Worm (Caenorhabditis elegans) whole organism, young adult: ENCODE measurements around the gene twk-21.
A peak's percentile ranks its signal among the peaks of the same experiment; 100 is the strongest.

Experiments
- B0035.1 ChIP-seq: sonication (generic microtip); optimal IDR thresholded peaks from 2 replicates; lab custom pipeline; 2016; ENCODE audit warnings: missing genetic modification characterization, mild to moderate bottlenecking, missing compliant biosample characterization, missing genotype, missing genetic modification reagents
- B0261.1 ChIP-seq: sonication (generic microtip); optimal IDR thresholded peaks from 2 replicates; lab custom pipeline; 2016; ENCODE audit warnings: mild to moderate bottlenecking, missing genetic modification characterization, moderate library complexity, missing compliant biosample characterization
- B0336.3 ChIP-seq: fragments of 200-800 bp; sonication (Bioruptor generic); IDR thresholded peaks from 2 replicates; pipeline ENCODE4 v1.3.6; 2022; ENCODE audit warnings: missing genetic modification characterization, missing compliant biosample characterization
- C17E4.6 ChIP-seq: fragments of 200-800 bp; sonication (Bioruptor generic); IDR thresholded peaks from 2 replicates; pipeline ENCODE4 v1.3.6; 2022; ENCODE audit warnings: missing genetic modification reagents, missing genetic modification characterization, missing compliant biosample characterization
- D2030.7 ChIP-seq: fragments of 200-800 bp; sonication (Bioruptor generic); IDR thresholded peaks from 2 replicates; pipeline ENCODE4 v1.3.6; 2022; ENCODE audit warnings: missing genetic modification reagents, missing genetic modification characterization, missing compliant biosample characterization
- F10E7.11 ChIP-seq: sonication (generic microtip); optimal IDR thresholded peaks from 2 replicates; lab custom pipeline; 2017; ENCODE audit warnings: mild to moderate bottlenecking, missing genetic modification characterization, moderate library complexity, missing compliant biosample characterization
- F37B4.10 ChIP-seq: fragments of 200-800 bp; sonication (Bioruptor generic); IDR thresholded peaks from 2 replicates; pipeline ENCODE4 v1.3.6; 2022; ENCODE audit warnings: missing genetic modification characterization, missing compliant biosample characterization
- F49E8.2 ChIP-seq: sonication (generic microtip); optimal IDR thresholded peaks from 3 replicates; lab custom pipeline; 2017; ENCODE audit warnings: missing genetic modification characterization, mild to moderate bottlenecking, missing compliant biosample characterization, antibody characterized with exemption, moderate library complexity; ENCODE audit not compliant: insufficient read depth
- F57C9.4 ChIP-seq: sonication (generic microtip); optimal IDR thresholded peaks from 2 replicates; lab custom pipeline; 2017; ENCODE audit warnings: mild to moderate bottlenecking, missing genetic modification characterization, missing compliant biosample characterization
- T07F8.4 ChIP-seq: sonication (generic microtip); optimal IDR thresholded peaks from 2 replicates; lab custom pipeline; 2016; ENCODE audit warnings: mild to moderate bottlenecking, missing genetic modification characterization, moderate library complexity, missing compliant biosample characterization
- T26A5.8 ChIP-seq: sonication (generic microtip); optimal IDR thresholded peaks from 2 replicates; lab custom pipeline; 2016; ENCODE audit warnings: missing genetic modification characterization, missing compliant biosample characterization
- Y53F4B.3 ChIP-seq: fragments of 200-800 bp; sonication (Bioruptor generic); IDR thresholded peaks from 2 replicates; pipeline ENCODE4 v1.3.6; 2022; ENCODE audit warnings: missing genetic modification reagents, missing genetic modification characterization, missing compliant biosample characterization
- ZK185.1 ChIP-seq: sonication (generic microtip); optimal IDR thresholded peaks from 2 replicates; lab custom pipeline; 2016; ENCODE audit warnings: mild to moderate bottlenecking, missing genetic modification characterization, missing compliant biosample characterization; ENCODE audit not compliant: poor library complexity, severe bottlenecking
- akir-1 ChIP-seq: fragments of 200-800 bp; sonication (Bioruptor generic); optimal IDR thresholded peaks from 2 replicates; lab custom pipeline; 2018; ENCODE audit warnings: mild to moderate bottlenecking, missing genetic modification characterization, moderate library complexity, missing compliant biosample characterization
- ama-1 ChIP-seq, 3 experiments: fragments of 150-350 bp in 1 of 3; sonication (generic microtip) in 2 of 3; optimal IDR thresholded peaks; 2 replicates each; lab custom pipeline; 2014 to 2018; ENCODE audit warnings: missing biosample characterization in 2 of 3, missing genetic modification characterization in 2 of 3, missing genetic modification reagents in 2 of 3
- aptf-3 ChIP-seq: fragments of 200-800 bp; sonication (Bioruptor generic); IDR thresholded peaks from 2 replicates; pipeline ENCODE4 v1.3.6; 2022; ENCODE audit warnings: missing genetic modification characterization, missing compliant biosample characterization
- athp-1 ChIP-seq: sonication (generic microtip); optimal IDR thresholded peaks from 2 replicates; lab custom pipeline; 2017; ENCODE audit warnings: mild to moderate bottlenecking, missing genetic modification characterization, missing compliant biosample characterization
- bed-1 ChIP-seq: fragments of 200-800 bp; sonication (Bioruptor generic); IDR thresholded peaks from 2 replicates; pipeline ENCODE4 v1.3.6; 2022; ENCODE audit warnings: missing genetic modification reagents, missing genetic modification characterization, missing compliant biosample characterization
- cebp-1 ChIP-seq, 2 experiments: fragments of 200-800 bp in 1 of 2; sonication (Bioruptor generic) in 1 of 2; sonication (generic microtip) in 1 of 2; IDR thresholded peaks in 1 of 2; optimal IDR thresholded peaks in 1 of 2; 2 replicates each; pipeline versions ENCODE4 v1.3.6 to Lab custom; 2017 to 2022; ENCODE audit warnings: missing compliant biosample characterization in 2 of 2, missing genetic modification characterization in 2 of 2, mild to moderate bottlenecking in 1 of 2, missing genetic modification reagents in 1 of 2, moderate library complexity in 1 of 2
- cebp-2 ChIP-seq: fragments of 200-800 bp; sonication (Bioruptor generic); IDR thresholded peaks from 2 replicates; pipeline ENCODE4 v1.3.6; 2022; ENCODE audit warnings: missing genetic modification characterization, missing compliant biosample characterization
- ceh-58 ChIP-seq: fragments of 200-800 bp; sonication (Bioruptor generic); IDR thresholded peaks from 2 replicates; pipeline ENCODE4 v1.3.6; 2022; ENCODE audit warnings: missing genetic modification characterization, missing compliant biosample characterization
- ceh-79 ChIP-seq: sonication (generic microtip); optimal IDR thresholded peaks from 2 replicates; lab custom pipeline; 2017; ENCODE audit warnings: mild to moderate bottlenecking, missing genetic modification characterization, missing compliant biosample characterization
- dox-1 ChIP-seq: fragments of 200-800 bp; sonication (Bioruptor generic); IDR thresholded peaks from 2 replicates; pipeline ENCODE4 v1.3.6; 2022; ENCODE audit warnings: missing genetic modification reagents, missing genetic modification characterization, missing compliant biosample characterization
- dpl-1 ChIP-seq: fragments of 150-350 bp; optimal IDR thresholded peaks from 2 replicates; lab custom pipeline; 2014; ENCODE audit warnings: missing biosample characterization, missing genetic modification reagents, missing genetic modification characterization
- efl-1 ChIP-seq: fragments of 150-350 bp; optimal IDR thresholded peaks from 2 replicates; lab custom pipeline; 2014; ENCODE audit warnings: missing biosample characterization, missing genetic modification reagents, missing genetic modification characterization
- egl-18 ChIP-seq: fragments of 200-800 bp; sonication (Bioruptor generic); IDR thresholded peaks from 2 replicates; pipeline ENCODE4 v1.3.6; 2022; ENCODE audit warnings: missing genetic modification reagents, missing genetic modification characterization, missing compliant biosample characterization
- egl-44 ChIP-seq: fragments of 200-800 bp; sonication (Bioruptor generic); IDR thresholded peaks from 2 replicates; pipeline ENCODE4 v1.3.6; 2022; ENCODE audit warnings: missing genetic modification reagents, missing genetic modification characterization, missing compliant biosample characterization
- egrh-3 ChIP-seq: fragments of 200-800 bp; sonication (Bioruptor generic); IDR thresholded peaks from 2 replicates; pipeline ENCODE4 v1.3.6; 2022; ENCODE audit warnings: missing genetic modification reagents, missing genetic modification characterization, missing compliant biosample characterization
- hmg-1.2 ChIP-seq: fragments of 200-800 bp; sonication (Bioruptor generic); IDR thresholded peaks from 2 replicates; pipeline ENCODE4 v1.3.6; 2022; ENCODE audit warnings: missing genetic modification reagents, missing genetic modification characterization, missing compliant biosample characterization
- hrde-1 ChIP-seq: sonication (generic microtip); optimal IDR thresholded peaks from 2 replicates; lab custom pipeline; 2016; ENCODE audit warnings: missing genetic modification characterization, mild to moderate bottlenecking, missing compliant biosample characterization, moderate library complexity, missing genotype, missing genetic modification reagents, borderline replicate concordance
- lin-26 ChIP-seq: fragments of 200-800 bp; sonication (Bioruptor generic); IDR thresholded peaks from 2 replicates; pipeline ENCODE4 v1.3.6; 2022; ENCODE audit warnings: missing genetic modification reagents, missing genetic modification characterization, missing compliant biosample characterization
- lin-40 ChIP-seq: sonication (generic microtip); optimal IDR thresholded peaks from 2 replicates; lab custom pipeline; 2016; ENCODE audit warnings: missing genetic modification characterization, mild to moderate bottlenecking, missing compliant biosample characterization, missing genotype, missing genetic modification reagents
- lin-54 ChIP-seq: fragments of 200-800 bp; sonication (Bioruptor generic); optimal IDR thresholded peaks from 2 replicates; lab custom pipeline; 2018; ENCODE audit warnings: mild to moderate bottlenecking, missing genetic modification characterization, missing compliant biosample characterization
- lir-1 ChIP-seq: fragments of 200-800 bp; sonication (Bioruptor generic); conservative IDR thresholded peaks from 2 replicates; pipeline ENCODE4 v1.3.6; 2022; ENCODE audit warnings: missing genetic modification reagents, missing genetic modification characterization, missing compliant biosample characterization
- lsy-27 ChIP-seq: sonication (generic microtip); optimal IDR thresholded peaks from 2 replicates; lab custom pipeline; 2017; ENCODE audit warnings: missing genetic modification characterization, mild to moderate bottlenecking, missing compliant biosample characterization, antibody characterized with exemption, missing genotype, borderline replicate concordance; ENCODE audit not compliant: insufficient read depth
- madf-10 ChIP-seq: sonication (generic microtip); optimal IDR thresholded peaks from 2 replicates; lab custom pipeline; 2016; ENCODE audit warnings: mild to moderate bottlenecking, missing genetic modification characterization, missing compliant biosample characterization
- mcd-1 ChIP-seq: fragments of 200-800 bp; sonication (Bioruptor generic); IDR thresholded peaks from 2 replicates; pipeline ENCODE4 v1.3.6; 2022; ENCODE audit warnings: missing genetic modification reagents, missing genetic modification characterization, missing compliant biosample characterization
- nfya-1 ChIP-seq: sonication (generic microtip); optimal IDR thresholded peaks from 2 replicates; lab custom pipeline; 2017; ENCODE audit warnings: antibody characterized with exemption, missing compliant biosample characterization, missing genetic modification characterization, borderline replicate concordance; ENCODE audit not compliant: insufficient read depth
- pbrm-1 ChIP-seq: fragments of 200-800 bp; sonication (Bioruptor generic); IDR thresholded peaks from 2 replicates; pipeline ENCODE4 v1.3.6; 2022; ENCODE audit warnings: missing genetic modification reagents, missing genetic modification characterization, missing compliant biosample characterization
- pha-4 ChIP-seq: fragments of 150-350 bp; sonication (generic microtip); optimal IDR thresholded peaks from 2 replicates; lab custom pipeline; 2014; ENCODE audit warnings: missing biosample characterization, missing genetic modification reagents, missing genetic modification characterization
- sea-2 ChIP-seq: fragments of 200-800 bp; sonication (Bioruptor generic); IDR thresholded peaks from 2 replicates; pipeline ENCODE4 v1.3.6; 2022; ENCODE audit warnings: missing genetic modification characterization, missing compliant biosample characterization
- snpc-3.4 ChIP-seq: sonication (generic microtip); optimal IDR thresholded peaks from 2 replicates; lab custom pipeline; 2017; ENCODE audit warnings: missing genetic modification characterization, mild to moderate bottlenecking, missing compliant biosample characterization, antibody characterized with exemption, moderate library complexity, missing genotype, missing genetic modification reagents
- xnd-1 ChIP-seq: sonication (generic microtip); optimal IDR thresholded peaks from 2 replicates; lab custom pipeline; 2016; ENCODE audit warnings: missing genotype, missing genetic modification reagents, missing genetic modification characterization, missing compliant biosample characterization
- zfh-2 ChIP-seq: fragments of 200-800 bp; sonication (Bioruptor generic); conservative IDR thresholded peaks from 2 replicates; pipeline ENCODE4 v1.3.6; 2022; ENCODE audit warnings: missing genetic modification reagents, missing genetic modification characterization, missing compliant biosample characterization
- ztf-18 ChIP-seq: sonication (generic microtip); optimal IDR thresholded peaks from 2 replicates; lab custom pipeline; 2016; ENCODE audit warnings: missing genotype, mild to moderate bottlenecking, missing genetic modification characterization, missing compliant biosample characterization
- ztf-22 ChIP-seq: fragments of 200-800 bp; sonication (Bioruptor generic); optimal IDR thresholded peaks from 2 replicates; lab custom pipeline; 2018; ENCODE audit warnings: mild to moderate bottlenecking, missing genetic modification characterization, moderate library complexity, missing compliant biosample characterization
- ztf-26 ChIP-seq: sonication (generic microtip); optimal IDR thresholded peaks from 2 replicates; lab custom pipeline; 2017; ENCODE audit warnings: missing genetic modification characterization, missing compliant biosample characterization
- ztf-6 ChIP-seq: fragments of 200-800 bp; sonication (Bioruptor generic); IDR thresholded peaks from 2 replicates; pipeline ENCODE4 v1.3.6; 2022; ENCODE audit warnings: missing genetic modification reagents, missing genetic modification characterization, missing compliant biosample characterization

The twk-21 gene

ce11 chrX:16271147-16271546 lies 28.5 kb upstream of the twk-21 start (continued):
- no peak for TF ChIP-seq ztf-22 (GFP tag; lab: Kevin White, UChicago)
- no peak for TF ChIP-seq nfya-1 (tag; lab: Kevin White, UChicago)
- no peak for TF ChIP-seq ztf-26
- peak; percentile 93 for TF ChIP-seq ZK185.1 (tag; lab: Kevin White, UChicago)
- no peak for TF ChIP-seq F49E8.2
- TF ChIP-seq ceh-79 (tag; lab: Kevin White, UChicago) = no peak
- TF ChIP-seq F37B4.10 (GFP tag; lab: Robert Waterston, UW) = no peak
- no peak for TF ChIP-seq T26A5.8
- no peak for TF ChIP-seq hrde-1 (tag; lab: Kevin White, UChicago)
- TF ChIP-seq xnd-1 = no peak
- peak; percentile 72 for TF ChIP-seq ztf-18 (tag; lab: Kevin White, UChicago)
- TF ChIP-seq efl-1 (GFP tag; lab: Kevin White, UChicago) = no peak
- no peak for TF ChIP-seq egl-18 (GFP tag; lab: Robert Waterston, UW)
- TF ChIP-seq ztf-6 (GFP tag; lab: Robert Waterston, UW) = no peak
- TF ChIP-seq lin-54 (GFP tag; lab: Kevin White, UChicago) = peak; percentile 24
- TF ChIP-seq zfh-2 = no peak
- TF ChIP-seq madf-10 = peak; percentile 60
- no peak for TF ChIP-seq lsy-27 (tag; lab: Kevin White, UChicago)
- peak; percentile 74 for TF ChIP-seq hmg-1.2 (GFP tag; lab: Robert Waterston, UW)
- TF ChIP-seq F57C9.4 = no peak
- no peak for TF ChIP-seq ama-1 (optimal IDR thresholded peaks at IDR 0.05; lab: Kevin White, UChicago)
- peak in 1 of 2 experiments; percentile 87 for TF ChIP-seq ama-1 (GFP tag; optimal IDR thresholded peaks at IDR 0.05; lab: Kevin White, UChicago)
- TF ChIP-seq pha-4 (tag; lab: Kevin White, UChicago) = no peak
- peak; percentile 70 for TF ChIP-seq Y53F4B.3 (GFP tag; lab: Robert Waterston, UW)
- no peak for TF ChIP-seq C17E4.6 (GFP tag; lab: Robert Waterston, UW)
- no peak for TF ChIP-seq akir-1 (GFP tag; lab: Kevin White, UChicago)
- peak; percentile 62 for TF ChIP-seq D2030.7 (GFP tag; lab: Robert Waterston, UW)
- TF ChIP-seq cebp-1 (GFP tag; IDR thresholded peaks at IDR 0.05; lab: Robert Waterston, UW) = no peak
- no peak for TF ChIP-seq cebp-1 (tag; optimal IDR thresholded peaks at IDR 0.05; lab: Kevin White, UChicago)
- no peak for TF ChIP-seq lir-1 (GFP tag; lab: Robert Waterston, UW)
- TF ChIP-seq B0261.1 (tag; lab: Kevin White, UChicago) = peak; percentile 88
- peak; percentile 12; the same call in 1 of the 2 replicates for TF ChIP-seq mcd-1 (GFP tag; lab: Robert Waterston, UW)
- peak; percentile 86 for TF ChIP-seq lin-26 (GFP tag; lab: Robert Waterston, UW)
- no peak for TF ChIP-seq B0035.1 (tag; lab: Kevin White, UChicago)
- TF ChIP-seq egl-44 (GFP tag; lab: Robert Waterston, UW) = no peak
- no peak for TF ChIP-seq aptf-3 (GFP tag; lab: Robert Waterston, UW)
- TF ChIP-seq bed-1 = no peak
- peak; percentile 29 for TF ChIP-seq snpc-3.4
- TF ChIP-seq lin-40 (tag; lab: Kevin White, UChicago) = peak; percentile 28
- TF ChIP-seq sea-2 (GFP tag; lab: Robert Waterston, UW) = no peak
- TF ChIP-seq dox-1 (GFP tag; lab: Robert Waterston, UW) = peak; percentile 61
- TF ChIP-seq cebp-2 (GFP tag; lab: Robert Waterston, UW) = peak; percentile 79; the same call in 1 of the 2 replicates
- TF ChIP-seq dpl-1 (GFP tag; lab: Kevin White, UChicago) = no peak
- no peak for TF ChIP-seq egrh-3 (GFP tag; lab: Robert Waterston, UW)
- TF ChIP-seq pbrm-1 = peak; percentile 71
- TF ChIP-seq athp-1 = no peak
- peak; percentile 43 for TF ChIP-seq F10E7.11 (tag; lab: Kevin White, UChicago)
- TF ChIP-seq B0336.3 (GFP tag; lab: Robert Waterston, UW) = no peak
- TF ChIP-seq T07F8.4 (tag; lab: Kevin White, UChicago) = peak; percentile 50
- TF ChIP-seq ceh-58 (GFP tag; lab: Robert Waterston, UW) = no peak
